Worm (Caenorhabditis elegans) whole organism, L4 larva: Measurements from ENCODE around the gene nfyb-1.

Experiments
- D1046.2 ChIP-seq: fragments of 200-800 bp; sonication (Bioruptor generic); IDR thresholded peaks from 2 replicates; pipeline ENCODE4 v1.3.6; 2022; ENCODE audit warnings: missing genetic modification characterization, missing compliant biosample characterization
- F10B5.3 ChIP-seq: sonication (generic microtip); optimal IDR thresholded peaks from 2 replicates; lab custom pipeline; 2016; ENCODE audit warnings: mild to moderate bottlenecking, missing genetic modification characterization, missing compliant biosample characterization
- F37D6.2 ChIP-seq: sonication (generic microtip); optimal IDR thresholded peaks from 2 replicates; lab custom pipeline; 2016; ENCODE audit warnings: mild to moderate bottlenecking, missing genetic modification characterization, missing compliant biosample characterization
- F49E8.2 ChIP-seq: sonication (generic microtip); optimal IDR thresholded peaks from 2 replicates; lab custom pipeline; 2016; ENCODE audit warnings: missing compliant biosample characterization, mild to moderate bottlenecking, missing genetic modification characterization, borderline replicate concordance
- T26A8.4 ChIP-seq: fragments of 200-800 bp; sonication (Bioruptor generic); IDR thresholded peaks from 2 replicates; pipeline ENCODE4 v1.3.6; 2022; ENCODE audit warnings: missing genetic modification characterization, missing compliant biosample characterization
- Y48G9A.11 ChIP-seq: fragments of 200-800 bp; sonication (Bioruptor generic); IDR thresholded peaks from 2 replicates; pipeline ENCODE4 v1.3.6; 2022; ENCODE audit warnings: missing genetic modification reagents, missing genetic modification characterization, missing compliant biosample characterization
- Y5F2A.4 ChIP-seq: fragments of 200-800 bp; sonication (Bioruptor generic); optimal IDR thresholded peaks from 2 replicates; lab custom pipeline; 2018; ENCODE audit warnings: mild to moderate bottlenecking, missing genetic modification characterization, missing compliant biosample characterization
- aha-1 ChIP-seq: fragments of 150-350 bp; peaks from one replicate; lab custom pipeline; 2014; ENCODE audit warnings: missing biosample characterization, missing genetic modification characterization
- attf-4 ChIP-seq: sonication (generic microtip); optimal IDR thresholded peaks from 3 replicates; lab custom pipeline; 2017; ENCODE audit warnings: missing biosample characterization, missing genetic modification characterization
- ceh-20 ChIP-seq: fragments of 200-800 bp; sonication (Bioruptor generic); IDR thresholded peaks from 2 replicates; pipeline ENCODE4 v1.3.6; 2022; ENCODE audit warnings: missing genetic modification reagents, missing genetic modification characterization, missing compliant biosample characterization
- ceh-62 ChIP-seq: sonication (generic microtip); optimal IDR thresholded peaks from 2 replicates; lab custom pipeline; 2017; ENCODE audit warnings: missing biosample characterization, missing genetic modification characterization
- ctbp-1 ChIP-seq: fragments of 200-800 bp; sonication (Bioruptor generic); IDR thresholded peaks from 2 replicates; pipeline ENCODE4 v1.3.6; 2022; ENCODE audit warnings: missing genetic modification reagents, missing genetic modification characterization, missing compliant biosample characterization
- daf-16 ChIP-seq, 3 experiments: sonication (generic microtip); optimal IDR thresholded peaks; 2 replicates each; lab custom pipeline; 2016 to 2017; ENCODE audit warnings: missing genetic modification characterization in 3 of 3, missing genetic modification reagents in 3 of 3, mild to moderate bottlenecking in 2 of 3, missing compliant biosample characterization in 2 of 3, missing biosample characterization in 1 of 3, moderate library complexity in 1 of 3
- daf-8 ChIP-seq: fragments of 200-800 bp; sonication (Bioruptor generic); IDR thresholded peaks from 2 replicates; pipeline ENCODE4 v1.3.6; 2022; ENCODE audit warnings: missing genetic modification characterization, missing compliant biosample characterization
- dmd-9 ChIP-seq: fragments of 200-800 bp; sonication (Bioruptor generic); IDR thresholded peaks from 2 replicates; pipeline ENCODE4 v1.3.6; 2022; ENCODE audit warnings: missing genetic modification reagents, missing genetic modification characterization, missing compliant biosample characterization
- dve-1 ChIP-seq: sonication (generic microtip); optimal IDR thresholded peaks from 2 replicates; lab custom pipeline; 2017; ENCODE audit warnings: antibody characterized with exemption, mild to moderate bottlenecking, missing genetic modification characterization, missing compliant biosample characterization; ENCODE audit not compliant: insufficient read depth
- egl-27 ChIP-seq: sonication (generic microtip); optimal IDR thresholded peaks from 3 replicates; lab custom pipeline; 2017; ENCODE audit warnings: missing biosample characterization, missing genetic modification reagents, missing genetic modification characterization
- fkh-10 ChIP-seq: fragments of 150-350 bp; optimal IDR thresholded peaks from 2 replicates; lab custom pipeline; 2014; ENCODE audit warnings: missing biosample characterization, missing genetic modification reagents, missing genetic modification characterization
- fos-1 ChIP-seq: fragments of 150-350 bp; optimal IDR thresholded peaks from 2 replicates; lab custom pipeline; 2014; ENCODE audit warnings: missing biosample characterization, missing genetic modification characterization
- jun-1 ChIP-seq: fragments of 150-350 bp; optimal IDR thresholded peaks from 2 replicates; lab custom pipeline; 2014; ENCODE audit warnings: missing biosample characterization, missing genetic modification reagents, missing genetic modification characterization
- lin-13 ChIP-seq: fragments of 150-350 bp; optimal IDR thresholded peaks from 2 replicates; lab custom pipeline; 2014; ENCODE audit warnings: missing biosample characterization, missing genetic modification reagents, missing genetic modification characterization
- lsy-2 ChIP-seq, 2 experiments: fragments of 150-350 bp in 1 of 2; sonication (generic microtip) in 1 of 2; optimal IDR thresholded peaks; 2 replicates each; lab custom pipeline; 2014 to 2017; ENCODE audit warnings: missing biosample characterization in 2 of 2, missing genetic modification characterization in 2 of 2
- mdt-29 ChIP-seq: fragments of 200-800 bp; sonication (Bioruptor generic); IDR thresholded peaks from 2 replicates; pipeline ENCODE4 v1.3.6; 2022; ENCODE audit warnings: missing genetic modification reagents, missing genetic modification characterization, missing compliant biosample characterization
- mes-2 ChIP-seq: sonication (generic microtip); optimal IDR thresholded peaks from 2 replicates; lab custom pipeline; 2016; ENCODE audit warnings: missing genotype, mild to moderate bottlenecking, missing genetic modification characterization, missing compliant biosample characterization; ENCODE audit not compliant: poor library complexity, severe bottlenecking
- nhr-10 ChIP-seq: fragments of 150-350 bp; optimal IDR thresholded peaks from 2 replicates; lab custom pipeline; 2014; ENCODE audit warnings: missing biosample characterization, missing genetic modification characterization
- nhr-11 ChIP-seq: fragments of 150-350 bp; optimal IDR thresholded peaks from 2 replicates; lab custom pipeline; 2014; ENCODE audit warnings: missing biosample characterization, missing genetic modification characterization
- nhr-237 ChIP-seq: sonication (generic microtip); optimal IDR thresholded peaks from 2 replicates; lab custom pipeline; 2017; ENCODE audit warnings: missing biosample characterization, missing genetic modification characterization
- nhr-41 ChIP-seq: fragments of 200-800 bp; sonication (Bioruptor generic); IDR thresholded peaks from 2 replicates; pipeline ENCODE4 v1.3.6; 2022; ENCODE audit warnings: missing genetic modification reagents, missing genetic modification characterization, missing compliant biosample characterization
- nhr-48 ChIP-seq: sonication (generic microtip); optimal IDR thresholded peaks from 2 replicates; lab custom pipeline; 2016; ENCODE audit warnings: mild to moderate bottlenecking, missing genetic modification characterization, missing compliant biosample characterization
- saeg-2 ChIP-seq: fragments of 200-800 bp; sonication (Bioruptor generic); IDR thresholded peaks from 2 replicates; pipeline ENCODE4 v1.3.6; 2022; ENCODE audit warnings: missing genetic modification reagents, missing genetic modification characterization, missing compliant biosample characterization
- skn-1 ChIP-seq: fragments of 150-350 bp; optimal IDR thresholded peaks from 2 replicates; lab custom pipeline; 2014; ENCODE audit warnings: missing biosample characterization, missing genetic modification characterization
- spr-1 ChIP-seq: sonication (generic microtip); optimal IDR thresholded peaks from 2 replicates; lab custom pipeline; 2016; ENCODE audit warnings: mild to moderate bottlenecking, missing genetic modification characterization, missing compliant biosample characterization
- tag-97 ChIP-seq: fragments of 200-800 bp; sonication (Bioruptor generic); IDR thresholded peaks from 2 replicates; pipeline ENCODE4 v1.3.6; 2022; ENCODE audit warnings: missing genetic modification characterization, missing compliant biosample characterization
- unc-62 ChIP-seq, 3 experiments: fragments of 150-350 bp in 1 of 3; sonication (generic microtip); optimal IDR thresholded peaks in 2 of 3; peaks in 1 of 3; 1 replicate in 1 of 3; 2 replicates in 2 of 3; lab custom pipeline; 2014 to 2017; ENCODE audit warnings: missing biosample characterization in 3 of 3, missing genetic modification characterization in 3 of 3, missing genetic modification reagents in 3 of 3, missing genotype in 1 of 3
- zfp-2 ChIP-seq: sonication (generic microtip); optimal IDR thresholded peaks from 2 replicates; lab custom pipeline; 2016; ENCODE audit warnings: mild to moderate bottlenecking, missing genetic modification characterization, missing compliant biosample characterization

nfyb-1 gene

DNA sequence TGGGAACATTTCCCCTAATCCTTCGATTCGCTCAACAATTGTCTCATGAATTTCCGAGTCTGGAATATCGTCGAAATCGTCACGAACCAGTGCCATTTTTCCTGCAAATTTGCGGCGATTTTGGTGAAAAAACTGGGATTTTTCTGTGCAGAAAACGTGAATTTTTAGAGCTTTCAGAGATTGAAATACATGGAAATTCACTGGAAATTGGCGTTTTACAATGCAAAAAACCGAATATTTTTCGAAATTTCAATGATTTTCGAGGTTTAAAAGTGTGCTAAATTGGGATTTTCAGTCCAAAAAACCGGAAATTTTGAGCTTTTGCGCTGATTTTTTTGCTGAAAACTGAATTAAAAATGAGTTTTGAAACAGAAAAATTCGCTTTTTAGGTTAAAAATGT is 3.2 kb upstream of the nfyb-1 start, which contains the start of gene tomm-22:
Gene tomm-22 (minus strand): TSS at position 101 of the 400 bp plus-strand sequence.
- TF ChIP-seq ctbp-1 (GFP tag; lab: Robert Waterston, UW): no peak
- TF ChIP-seq nhr-237: no peak
- TF ChIP-seq F10B5.3 (tag; lab: Kevin White, UChicago): no peak
- TF ChIP-seq, all 104 proteins: peak for 0

DNA sequence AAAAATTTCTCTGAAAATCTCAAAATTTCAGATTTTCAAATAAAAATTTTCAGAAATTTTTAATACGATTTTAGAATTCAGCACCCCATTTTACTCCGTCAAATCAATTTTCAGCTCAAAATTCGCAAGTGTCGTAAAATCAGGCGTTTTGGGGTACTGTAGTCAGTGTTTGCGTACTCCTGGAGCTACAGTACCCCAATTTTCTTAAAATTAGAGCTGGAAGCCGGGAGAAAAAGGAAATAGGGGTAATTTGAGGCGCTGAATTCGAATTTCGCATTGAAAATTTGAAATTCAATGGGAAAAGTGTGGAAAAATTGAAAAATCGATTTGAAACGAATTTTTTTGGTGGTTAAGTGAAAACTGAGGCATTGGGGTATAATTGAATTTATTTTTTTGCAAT is 5.9 kb downstream of the nfyb-1 start:
- TF ChIP-seq dve-1 (tag; lab: Kevin White, UChicago) (no peak), ceh-62 (tag; lab: Kevin White, UChicago) (no peak), fos-1 (no peak), zfp-2 (tag; lab: Kevin White, UChicago) (no peak), F49E8.2 (tag; lab: Kevin White, UChicago) (no peak), lsy-2 (tag; optimal IDR thresholded peaks at IDR 0.05; lab: Kevin White, UChicago) (peak in 1 of 2 experiments; percentile 58), Y48G9A.11 (no peak)

DNA sequence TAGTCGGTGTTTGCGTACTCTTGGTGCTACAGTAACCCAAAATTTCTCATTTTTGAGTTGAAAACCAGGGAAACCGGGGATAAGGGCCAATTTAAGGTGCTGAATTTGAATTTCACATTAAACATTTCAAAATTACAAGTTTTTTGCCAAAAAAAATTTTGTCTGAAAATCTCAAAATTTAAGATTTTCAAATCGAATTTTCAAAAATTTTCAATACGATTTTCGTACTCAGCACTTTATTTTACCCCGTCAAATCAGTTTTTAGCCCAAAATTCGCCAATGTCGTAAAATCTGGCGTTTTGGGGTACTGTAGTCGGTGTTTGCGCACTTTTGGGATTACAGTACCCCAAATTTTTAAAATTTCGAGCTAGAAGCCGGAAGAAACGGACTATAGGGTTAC is 6.3 kb downstream of the nfyb-1 start, which contains the start of gene W10D9.3:
Gene W10D9.3 (minus strand): TSS at position 101 of the 400 bp plus-strand sequence.
- TF ChIP-seq daf-8 (GFP tag; lab: Robert Waterston, UW) (no peak), unc-62 (GFP tag; optimal IDR thresholded peaks at IDR 0.05 in 1 of 2; lab: Kevin White, UChicago) (peak in 1 of 2 experiments; percentile 73), unc-62 (tag; optimal IDR thresholded peaks at IDR 0.05; lab: Kevin White, UChicago) (no peak)

DNA sequence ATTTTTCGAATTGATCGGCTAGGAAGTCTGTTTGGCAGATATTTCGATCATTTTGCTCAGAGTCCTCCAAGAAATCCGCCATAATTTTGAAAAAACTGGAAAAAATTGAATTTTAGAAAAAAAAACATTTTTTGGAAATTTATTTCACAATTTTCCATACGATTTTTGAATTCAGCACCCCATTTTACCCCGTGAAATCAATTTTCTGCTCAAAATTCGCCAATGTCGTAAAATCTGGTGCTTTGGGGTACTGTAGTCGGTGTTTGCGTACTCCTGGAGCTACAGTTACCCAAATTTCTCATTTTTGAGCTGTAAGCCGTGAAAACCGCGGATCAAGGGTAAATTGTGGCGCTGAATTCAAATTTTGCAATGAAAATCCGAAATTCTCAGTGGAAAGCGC is 9.4 kb downstream of the nfyb-1 start, which contains the start of gene gvd-1:
Gene gvd-1 (minus strand): TSS at position 101 of the 400 bp plus-strand sequence.
- no peak for TF ChIP-seq saeg-2 (GFP tag; lab: Robert Waterston, UW)
- TF ChIP-seq jun-1 (tag; lab: Kevin White, UChicago): no peak
- TF ChIP-seq D1046.2 (GFP tag; lab: Robert Waterston, UW): no peak
- TF ChIP-seq mdt-29 (GFP tag; lab: Robert Waterston, UW): no peak
- no peak for TF ChIP-seq egl-27 (tag; lab: Kevin White, UChicago)
- no peak for TF ChIP-seq F10B5.3 (tag; lab: Kevin White, UChicago)
- TF ChIP-seq F37D6.2 (tag; lab: Kevin White, UChicago): no peak
- no peak for TF ChIP-seq nhr-11
- TF ChIP-seq aha-1 (tag; lab: Kevin White, UChicago): no peak
- no peak for TF ChIP-seq T26A8.4
- TF ChIP-seq skn-1: no peak

DNA sequence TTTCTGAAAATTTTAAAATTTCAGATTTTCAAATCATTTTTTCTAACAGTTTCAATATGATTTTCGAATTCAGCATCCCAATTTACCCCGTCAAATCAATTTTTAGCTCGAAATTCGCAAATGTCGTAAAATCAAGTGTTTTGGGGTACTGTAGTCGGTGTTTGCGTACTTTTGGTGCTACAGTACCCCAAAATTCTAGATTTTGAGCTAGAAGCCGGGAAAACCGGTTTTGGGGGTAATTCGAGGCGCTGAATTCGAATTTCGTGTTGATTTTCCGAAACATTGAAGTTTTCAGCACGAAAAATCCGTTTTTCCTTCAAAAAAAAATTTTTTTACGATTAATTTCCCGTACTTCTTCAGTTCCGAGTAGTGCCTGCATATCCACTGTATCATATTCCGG is 10.8 kb downstream of the nfyb-1 start:
- TF ChIP-seq nhr-41 (GFP tag; lab: Robert Waterston, UW) (no peak), Y48G9A.11 (no peak), nhr-10 (no peak), nhr-48 (tag; lab: Kevin White, UChicago) (no peak), lin-13 (peak; percentile 80), spr-1 (tag; lab: Kevin White, UChicago) (no peak), aha-1 (tag; lab: Kevin White, UChicago) (peak; percentile 88), daf-16 (GFP tag; optimal IDR thresholded peaks at IDR 0.05; lab: Kevin White, UChicago) (no peak), daf-16 (tag; optimal IDR thresholded peaks at IDR 0.05; lab: Kevin White, UChicago) (no peak), ceh-20 (no peak), attf-4 (tag; lab: Kevin White, UChicago) (no peak), fkh-10 (GFP tag; lab: Kevin White, UChicago) (no peak), mes-2 (no peak), lsy-2 (tag; optimal IDR thresholded peaks at IDR 0.05; lab: Kevin White, UChicago) (peak; percentile 19 to 75), dmd-9 (no peak), Y5F2A.4 (GFP tag; lab: Kevin White, UChicago) (no peak), tag-97 (no peak)
